Fruit fly (Drosophila melanogaster) whole organism, embryonic: ENCODE measurements around the gene Non3.

Source experiments
- Atf6 ChIP-seq: fragments of 200-800 bp; sonication (Bioruptor generic); IDR thresholded peaks from 2 replicates; pipeline ENCODE4 v1.3.6; 2022; ENCODE audit warnings: missing biosample characterization, missing genetic modification characterization
- CG10147 ChIP-seq: fragments of 200-800 bp; sonication (Bioruptor generic); optimal IDR thresholded peaks from 2 replicates; lab custom pipeline; 2019; ENCODE audit warnings: missing biosample characterization, mild to moderate bottlenecking, missing genetic modification characterization, moderate library complexity
- CG11456 ChIP-seq: fragments of 200-800 bp; sonication (Bioruptor generic); IDR thresholded peaks from 3 replicates; pipeline ENCODE4 v1.3.6; 2022; ENCODE audit warnings: missing biosample characterization, missing genetic modification characterization
- CG11695 ChIP-seq: fragments of 200-800 bp; sonication (Bioruptor generic); IDR thresholded peaks from 3 replicates; pipeline ENCODE4 v1.3.6; 2022; ENCODE audit warnings: missing biosample characterization, missing genetic modification characterization
- CG1233 ChIP-seq: fragments of 200-800 bp; sonication (Bioruptor generic); optimal IDR thresholded peaks from 4 replicates; lab custom pipeline; 2018; ENCODE audit warnings: missing biosample characterization, mild to moderate bottlenecking, missing genetic modification characterization
- CG12769 ChIP-seq: fragments of 200-800 bp; sonication (Bioruptor generic); optimal IDR thresholded peaks from 2 replicates; lab custom pipeline; 2019; ENCODE audit warnings: missing biosample characterization, mild to moderate bottlenecking, missing genetic modification characterization, moderate library complexity
- CG13424 ChIP-seq: fragments of 200-800 bp; sonication (Bioruptor generic); optimal IDR thresholded peaks from 2 replicates; lab custom pipeline; 2019; ENCODE audit warnings: missing biosample characterization, mild to moderate bottlenecking, missing genetic modification characterization, moderate library complexity
- CG17802 ChIP-seq: fragments of 200-800 bp; sonication (Bioruptor generic); optimal IDR thresholded peaks from 2 replicates; lab custom pipeline; 2018; ENCODE audit warnings: missing biosample characterization, mild to moderate bottlenecking, missing genetic modification characterization, moderate library complexity
- CG18764 ChIP-seq: fragments of 200-800 bp; sonication (Bioruptor generic); optimal IDR thresholded peaks from 3 replicates; lab custom pipeline; 2016; ENCODE audit warnings: missing biosample characterization, missing genetic modification characterization
- CG2116 ChIP-seq: fragments of 200-800 bp; sonication (Bioruptor generic); optimal IDR thresholded peaks from 3 replicates; lab custom pipeline; 2018; ENCODE audit warnings: missing biosample characterization, mild to moderate bottlenecking, missing genetic modification characterization
- CG2202 ChIP-seq: fragments of 200-800 bp; sonication (Bioruptor generic); optimal IDR thresholded peaks from 2 replicates; lab custom pipeline; 2018; ENCODE audit warnings: missing biosample characterization, mild to moderate bottlenecking, missing genetic modification characterization
- CG2712 ChIP-seq: fragments of 200-800 bp; optimal IDR thresholded peaks from 3 replicates; lab custom pipeline; 2019; ENCODE audit warnings: missing biosample characterization, mild to moderate bottlenecking, missing genetic modification characterization, moderate library complexity
- CG2875 ChIP-seq: fragments of 200-800 bp; sonication (Bioruptor generic); optimal IDR thresholded peaks from 2 replicates; lab custom pipeline; 2017; ENCODE audit warnings: missing biosample characterization, mild to moderate bottlenecking, missing genetic modification characterization, missing genetic modification reagents
- CG30431 ChIP-seq: fragments of 200-800 bp; sonication (Bioruptor generic); optimal IDR thresholded peaks from 2 replicates; lab custom pipeline; 2017; ENCODE audit warnings: missing biosample characterization, missing genetic modification characterization
- CG4360 ChIP-seq: fragments of 200-800 bp; sonication (Bioruptor generic); IDR thresholded peaks from 2 replicates; pipeline ENCODE4 v1.3.6; 2022; ENCODE audit warnings: missing biosample characterization, missing genetic modification characterization
- CG4707 ChIP-seq: fragments of 200-800 bp; sonication (Bioruptor generic); optimal IDR thresholded peaks from 2 replicates; lab custom pipeline; 2018; ENCODE audit warnings: missing biosample characterization, mild to moderate bottlenecking, missing genetic modification characterization, moderate library complexity
- CG6791 ChIP-seq: fragments of 200-800 bp; sonication (Bioruptor generic); IDR thresholded peaks from 3 replicates; pipeline ENCODE4 v1.3.6; 2022; ENCODE audit warnings: missing biosample characterization, missing genetic modification characterization; ENCODE audit not compliant: partially characterized antibody
- CG7928 ChIP-seq: fragments of 200-800 bp; sonication (Bioruptor generic); optimal IDR thresholded peaks from 2 replicates; lab custom pipeline; 2017; ENCODE audit warnings: missing biosample characterization, mild to moderate bottlenecking, missing genetic modification characterization
- CG8478 ChIP-seq: fragments of >200 bp; optimal IDR thresholded peaks from 2 replicates; lab custom pipeline; 2018
- CG8924 ChIP-seq: fragments of 200-800 bp; optimal IDR thresholded peaks from 3 replicates; lab custom pipeline; 2019; ENCODE audit warnings: missing biosample characterization, mild to moderate bottlenecking, missing genetic modification characterization, moderate library complexity
- CG9215 ChIP-seq: fragments of 200-800 bp; sonication (Bioruptor generic); IDR thresholded peaks from 2 replicates; pipeline ENCODE4 v1.3.6; 2022; ENCODE audit warnings: missing biosample characterization, missing genetic modification characterization
- CTCF ChIP-seq: fragments of 200-800 bp; sonication (Bioruptor generic); optimal IDR thresholded peaks from 2 replicates; lab custom pipeline; 2017; ENCODE audit warnings: missing biosample characterization, mild to moderate bottlenecking, missing genetic modification characterization, moderate library complexity
- Dfd ChIP-seq, 2 experiments: fragments of >200 bp; optimal IDR thresholded peaks; 2 replicates each; lab custom pipeline; 2017; ENCODE audit warnings: missing biosample characterization in 2 of 2, missing genetic modification characterization in 2 of 2
- Fer3 ChIP-seq: fragments of 200-800 bp; sonication (Bioruptor generic); optimal IDR thresholded peaks from 2 replicates; lab custom pipeline; 2018; ENCODE audit warnings: missing biosample characterization, mild to moderate bottlenecking, missing genetic modification characterization, moderate library complexity
- Gsc ChIP-seq: fragments of 200-800 bp; sonication (Bioruptor generic); IDR thresholded peaks from 2 replicates; pipeline ENCODE4 v1.3.6; 2022; ENCODE audit warnings: missing biosample characterization, missing genetic modification characterization
- H2.0 ChIP-seq: fragments of 200-800 bp; sonication (Bioruptor generic); IDR thresholded peaks from 2 replicates; pipeline ENCODE4 v1.3.6; 2022; ENCODE audit warnings: missing biosample characterization, missing genetic modification characterization
- HLH4C ChIP-seq: fragments of 200-800 bp; sonication (Bioruptor generic); IDR thresholded peaks from 3 replicates; pipeline ENCODE4 v1.3.6; 2022; ENCODE audit warnings: missing biosample characterization, missing genetic modification characterization; ENCODE audit not compliant: partially characterized antibody
- MTF-1 ChIP-seq: fragments of 200-800 bp; sonication (Bioruptor generic); optimal IDR thresholded peaks from 2 replicates; lab custom pipeline; 2018; ENCODE audit warnings: missing biosample characterization, mild to moderate bottlenecking, missing genetic modification characterization, borderline replicate concordance
- Mad ChIP-seq: fragments of 200-800 bp; sonication (Bioruptor generic); optimal IDR thresholded peaks from 2 replicates; lab custom pipeline; 2016; ENCODE audit warnings: missing biosample characterization, missing genetic modification characterization
- Nf-YC ChIP-seq: fragments of 200-800 bp; optimal IDR thresholded peaks from 3 replicates; lab custom pipeline; 2019; ENCODE audit warnings: missing biosample characterization, mild to moderate bottlenecking, missing genetic modification characterization, moderate library complexity
- Spps ChIP-seq: fragments of 200-800 bp; sonication (Bioruptor generic); optimal IDR thresholded peaks from 2 replicates; lab custom pipeline; 2018; ENCODE audit warnings: missing biosample characterization, mild to moderate bottlenecking, missing genetic modification characterization
- Taf1 ChIP-seq: fragments of 200-800 bp; sonication (Bioruptor generic); IDR thresholded peaks from 2 replicates; pipeline ENCODE4 v1.3.6; 2022; ENCODE audit warnings: missing biosample characterization, missing genetic modification characterization
- ab ChIP-seq: fragments of 200-800 bp; sonication (Bioruptor generic); optimal IDR thresholded peaks from 2 replicates; lab custom pipeline; 2016; ENCODE audit warnings: missing biosample characterization, missing genetic modification characterization
- bbx ChIP-seq: fragments of 200-800 bp; sonication (Bioruptor generic); IDR thresholded peaks from 2 replicates; pipeline ENCODE4 v1.3.6; 2022; ENCODE audit warnings: missing biosample characterization, missing genetic modification characterization; ENCODE audit not compliant: partially characterized antibody
- chif ChIP-seq, 2 experiments: fragments of 200-800 bp; sonication (Bioruptor generic); optimal IDR thresholded peaks; 3 replicates each; lab custom pipeline; 2016; ENCODE audit warnings: missing biosample characterization in 2 of 2, missing genetic modification characterization in 2 of 2
- disco-r ChIP-seq: fragments of 200-800 bp; sonication (Bioruptor generic); optimal IDR thresholded peaks from 2 replicates; lab custom pipeline; 2016; ENCODE audit warnings: missing biosample characterization, missing genetic modification characterization
- jing ChIP-seq: fragments of 200-800 bp; sonication (Bioruptor generic); optimal IDR thresholded peaks from 2 replicates; lab custom pipeline; 2018; ENCODE audit warnings: missing biosample characterization, mild to moderate bottlenecking, missing genetic modification characterization
- jumu ChIP-seq: fragments of 200-800 bp; sonication (Bioruptor generic); optimal IDR thresholded peaks from 3 replicates; lab custom pipeline; 2016; ENCODE audit warnings: missing biosample characterization, missing genetic modification characterization
- kay ChIP-seq: fragments of 200-800 bp; sonication (Bioruptor generic); optimal IDR thresholded peaks from 2 replicates; lab custom pipeline; 2016; ENCODE audit warnings: missing biosample characterization, missing genetic modification characterization
- kni ChIP-seq: fragments of 200-800 bp; sonication (Bioruptor generic); optimal IDR thresholded peaks from 3 replicates; lab custom pipeline; 2017; ENCODE audit warnings: mild to moderate bottlenecking, missing biosample characterization, missing genetic modification reagents, missing genetic modification characterization
- knrl ChIP-seq: fragments of 200-800 bp; sonication (Bioruptor generic); IDR thresholded peaks from 3 replicates; pipeline ENCODE4 v1.3.6; 2022; ENCODE audit warnings: missing biosample characterization, missing genetic modification characterization; ENCODE audit not compliant: partially characterized antibody
- nerfin-1 ChIP-seq: fragments of 200-800 bp; sonication (Bioruptor generic); optimal IDR thresholded peaks from 3 replicates; lab custom pipeline; 2019; ENCODE audit warnings: missing biosample characterization, mild to moderate bottlenecking, missing genetic modification characterization, moderate library complexity
- nmo ChIP-seq: fragments of 200-800 bp; sonication (Bioruptor generic); optimal IDR thresholded peaks from 2 replicates; lab custom pipeline; 2018; ENCODE audit warnings: missing biosample characterization, mild to moderate bottlenecking, missing genetic modification characterization, moderate library complexity
- run ChIP-seq: fragments of 200-800 bp; sonication (Bioruptor generic); optimal IDR thresholded peaks from 3 replicates; lab custom pipeline; 2018; ENCODE audit warnings: missing biosample characterization, mild to moderate bottlenecking, missing genetic modification characterization
- shn ChIP-seq: fragments of 200-800 bp; sonication (Bioruptor generic); optimal IDR thresholded peaks from 3 replicates; lab custom pipeline; 2016; ENCODE audit warnings: missing biosample characterization, missing genetic modification characterization
- sima ChIP-seq: fragments of 200-800 bp; sonication (Bioruptor generic); optimal IDR thresholded peaks from 2 replicates; lab custom pipeline; 2016; ENCODE audit warnings: missing biosample characterization, missing genetic modification characterization
- sqz ChIP-seq: fragments of 200-800 bp; sonication (Bioruptor generic); optimal IDR thresholded peaks from 3 replicates; lab custom pipeline; 2018; ENCODE audit warnings: missing biosample characterization, mild to moderate bottlenecking, missing genetic modification characterization
- stc ChIP-seq: fragments of 200-800 bp; sonication (Bioruptor generic); IDR thresholded peaks from 2 replicates; pipeline ENCODE4 v1.3.6; 2022; ENCODE audit warnings: missing biosample characterization, missing genetic modification characterization
- tgo ChIP-seq: fragments of 200-800 bp; sonication (Bioruptor generic); IDR thresholded peaks from 3 replicates; pipeline ENCODE4 v1.3.6; 2022; ENCODE audit warnings: missing biosample characterization, missing genetic modification characterization
- trem ChIP-seq: fragments of 200-800 bp; optimal IDR thresholded peaks from 3 replicates; lab custom pipeline; 2019; ENCODE audit warnings: missing biosample characterization, mild to moderate bottlenecking, missing genetic modification characterization, moderate library complexity
- tx ChIP-seq: fragments of 200-800 bp; sonication (Bioruptor generic); optimal IDR thresholded peaks from 2 replicates; lab custom pipeline; 2016; ENCODE audit warnings: missing biosample characterization, missing genetic modification characterization
- unpg ChIP-seq: fragments of 200-800 bp; sonication (Bioruptor generic); optimal IDR thresholded peaks from 3 replicates; lab custom pipeline; 2018; ENCODE audit warnings: missing biosample characterization, mild to moderate bottlenecking, missing genetic modification characterization, moderate library complexity

Gene Non3

dm6 chr3R:18269744-18270348 lies 46.3 kb downstream of the Non3 start (continued):
- TF ChIP-seq tx (GFP tag; lab: Kevin White, UChicago) (no peak), stc (no peak), trem (tag; lab: Kevin White, UChicago) (no peak), CG17802 (tag; lab: Kevin White, UChicago) (no peak), Atf6 (GFP tag; lab: Robert Waterston, UW) (no peak), kay (GFP tag; lab: Kevin White, UChicago) (no peak), CG1233 (GFP tag; lab: Kevin White, UChicago) (no peak), CG18764 (GFP tag; lab: Kevin White, UChicago) (no peak), CG2712 (tag; lab: Kevin White, UChicago) (no peak), nerfin-1 (tag; lab: Kevin White, UChicago) (peak; percentile 17), sqz (GFP tag; lab: Kevin White, UChicago) (no peak), shn (no peak), jumu (GFP tag; lab: Kevin White, UChicago) (no peak), kni (GFP tag; lab: Kevin White, UChicago) (no peak), MTF-1 (GFP tag; lab: Kevin White, UChicago) (no peak), ab (GFP tag; lab: Kevin White, UChicago) (no peak), bbx (no peak), Fer3 (tag; lab: Kevin White, UChicago) (no peak), nmo (GFP tag; lab: Kevin White, UChicago) (no peak), tgo (GFP tag; lab: Robert Waterston, UW) (no peak), Gsc (GFP tag; lab: Robert Waterston, UW) (no peak), CG8478 (no peak), Mad (GFP tag; lab: Kevin White, UChicago) (no peak), HLH4C (GFP tag; lab: Robert Waterston, UW) (no peak), CTCF (GFP tag; lab: Kevin White, UChicago) (no peak), CG2875 (GFP tag; lab: Kevin White, UChicago) (no peak), sima (GFP tag; lab: Kevin White, UChicago) (no peak), unpg (GFP tag; lab: Kevin White, UChicago) (no peak), CG6791 (GFP tag; lab: Robert Waterston, UW) (no peak), disco-r (GFP tag; lab: Kevin White, UChicago) (no peak), CG11456 (GFP tag; lab: Robert Waterston, UW) (no peak), CG4360 (GFP tag; lab: Robert Waterston, UW) (peak; percentile 91), CG13424 (no peak), chif (GFP tag; optimal IDR thresholded peaks at IDR 0.05; lab: Kevin White, UChicago) (no peak), Dfd (GFP tag; optimal IDR thresholded peaks at IDR 0.05; lab: Kevin White, UChicago) (peak in 1 of 2 experiments; percentile 39), jing (GFP tag; lab: Kevin White, UChicago) (no peak), CG4707 (GFP tag; lab: Kevin White, UChicago) (no peak), CG12769 (tag; lab: Kevin White, UChicago) (no peak), CG9215 (GFP tag; lab: Robert Waterston, UW) (no peak), H2.0 (GFP tag; lab: Robert Waterston, UW) (no peak), CG2202 (tag; lab: Kevin White, UChicago) (no peak), Spps (tag; lab: Kevin White, UChicago) (no peak), Taf1 (no peak), CG7928 (GFP tag; lab: Kevin White, UChicago) (no peak), CG2116 (GFP tag; lab: Kevin White, UChicago) (no peak), CG10147 (no peak), run (no peak), CG11695 (GFP tag; lab: Robert Waterston, UW) (no peak), CG30431 (GFP tag; lab: Kevin White, UChicago) (no peak), CG8924 (tag; lab: Kevin White, UChicago) (no peak), knrl (no peak), Nf-YC (peak; percentile 90)
